Fruit fly (Drosophila melanogaster): Measurements from ENCODE around the gene CG34273.

CG34273 gene

DNA sequence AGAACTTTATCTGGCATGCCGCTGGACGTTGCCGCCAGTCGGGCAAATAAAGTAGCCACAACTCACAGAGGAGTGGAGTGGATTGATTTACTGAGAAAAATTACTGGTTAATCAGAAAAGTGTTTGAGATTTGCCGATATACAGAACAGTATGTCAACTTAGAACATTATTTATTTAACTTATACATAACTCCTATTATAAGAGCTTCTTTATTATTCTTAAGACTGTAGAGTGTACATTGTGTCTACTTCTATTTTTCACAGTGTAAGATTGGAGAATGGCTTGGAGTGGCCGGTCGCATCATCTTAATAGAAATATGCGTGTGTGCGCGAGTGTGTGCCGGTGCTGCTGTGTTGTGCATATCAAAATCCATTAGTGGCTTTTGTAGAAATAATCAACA lies 46.2 kb upstream of the CG34273 start (continued):
- TF ChIP-seq CG7786 (GFP tag; optimal IDR thresholded peaks at IDR 0.05): no peak
- TF ChIP-seq bab2 (GFP tag; optimal IDR thresholded peaks at IDR 0.05): peak; percentile 38
- TF ChIP-seq so (GFP tag; IDR thresholded peaks at IDR 0.05): no peak
- no peak for TF ChIP-seq zen2 (GFP tag; IDR thresholded peaks at IDR 0.05; ENCODE audit: partially characterized antibody)
- TF ChIP-seq CG9797 (GFP tag; optimal IDR thresholded peaks at IDR 0.05): no peak
- peak; percentile 35 for TF ChIP-seq CG16815 (GFP tag; optimal IDR thresholded peaks at IDR 0.05)
- TF ChIP-seq CG18011 (GFP tag; optimal IDR thresholded peaks at IDR 0.05): no peak
- no peak for TF ChIP-seq tin (GFP tag; optimal IDR thresholded peaks at IDR 0.05)
- TF ChIP-seq CG4360 (GFP tag; IDR thresholded peaks at IDR 0.05): no peak
- no peak for TF ChIP-seq CG7987 (GFP tag; optimal IDR thresholded peaks at IDR 0.05)
- peak; percentile 35; the same call in 1 of the 2 replicates for TF ChIP-seq CG31441 (GFP tag; IDR thresholded peaks at IDR 0.05)
- no peak for TF ChIP-seq Kr (GFP tag; optimal IDR thresholded peaks at IDR 0.05)
- peak; percentile 36 for TF ChIP-seq Xbp1 (GFP tag; optimal IDR thresholded peaks at IDR 0.05)
- no peak for TF ChIP-seq CG18599 (GFP tag; optimal IDR thresholded peaks at IDR 0.05)
- TF ChIP-seq Gsc (GFP tag; IDR thresholded peaks at IDR 0.05): no peak
- TF ChIP-seq tna (GFP tag; IDR thresholded peaks at IDR 0.05; ENCODE audit: partially characterized antibody): no peak
- no peak for TF ChIP-seq CG7928 (GFP tag; optimal IDR thresholded peaks at IDR 0.05)
- TF ChIP-seq sim (GFP tag; IDR thresholded peaks at IDR 0.05): no peak
- peak; percentile 68 for TF ChIP-seq Ssrp (tag; optimal IDR thresholded peaks at IDR 0.05)
- TF ChIP-seq CG33213 (GFP tag; optimal IDR thresholded peaks at IDR 0.05): no peak
- TF ChIP-seq org-1 (GFP tag; optimal IDR thresholded peaks at IDR 0.05): peak; percentile 9
- no peak for TF ChIP-seq Dek (tag; optimal IDR thresholded peaks at IDR 0.05)
- TF ChIP-seq NC2α (GFP tag; optimal IDR thresholded peaks at IDR 0.05): no peak
- TF ChIP-seq wor (GFP tag; IDR thresholded peaks at IDR 0.05): no peak
- TF ChIP-seq nerfin-1 (tag; optimal IDR thresholded peaks at IDR 0.05): peak; percentile 11
- no peak for TF ChIP-seq Ets97D (GFP tag; optimal IDR thresholded peaks at IDR 0.05)
- no peak for TF ChIP-seq CG12104 (GFP tag; optimal IDR thresholded peaks at IDR 0.05)
- peak; percentile 39 for TF ChIP-seq CG12219 (GFP tag; optimal IDR thresholded peaks at IDR 0.05)
- TF ChIP-seq CG17912 (GFP tag; optimal IDR thresholded peaks at IDR 0.05): no peak
- TF ChIP-seq sima (GFP tag; optimal IDR thresholded peaks at IDR 0.05): no peak
- no peak for TF ChIP-seq gce (GFP tag; IDR thresholded peaks at IDR 0.05)
- no peak for TF ChIP-seq B-H2 (GFP tag; optimal IDR thresholded peaks at IDR 0.05)
- no peak for TF ChIP-seq Taf1 (GFP tag; IDR thresholded peaks at IDR 0.05)
- no peak for TF ChIP-seq mld (GFP tag; IDR thresholded peaks at IDR 0.05; ENCODE audit: partially characterized antibody)
- TF ChIP-seq ATbp (GFP tag; optimal IDR thresholded peaks at IDR 0.05): no peak
- no peak for TF ChIP-seq MESR4 (GFP tag; optimal IDR thresholded peaks at IDR 0.05)
- no peak for TF ChIP-seq fd64A (GFP tag; optimal IDR thresholded peaks at IDR 0.05)
- peak; percentile 28 for TF ChIP-seq Camta (GFP tag; optimal IDR thresholded peaks at IDR 0.05)
- TF ChIP-seq Elba2 (GFP tag; optimal IDR thresholded peaks at IDR 0.05): no peak
- no peak for TF ChIP-seq pum (GFP tag; optimal IDR thresholded peaks at IDR 0.05)
- TF ChIP-seq zf30C (GFP tag; optimal IDR thresholded peaks at IDR 0.05): no peak
- TF ChIP-seq sisA (GFP tag; IDR thresholded peaks at IDR 0.05): 0 out of 2 replicates have a peak, but pooled peaks have one; percentile 7
- no peak for TF ChIP-seq dimm (GFP tag; IDR thresholded peaks at IDR 0.05)
- 0 out of 2 replicates have a peak, but pooled peaks have one; percentile 24 for TF ChIP-seq slbo (GFP tag; IDR thresholded peaks at IDR 0.05)
- TF ChIP-seq CG14860 (GFP tag; IDR thresholded peaks at IDR 0.05; ENCODE audit: partially characterized antibody): no peak
- no peak for TF ChIP-seq Awh (GFP tag; IDR thresholded peaks at IDR 0.05)
- TF ChIP-seq amos (GFP tag; IDR thresholded peaks at IDR 0.05; ENCODE audit: partially characterized antibody): no peak
